Worm (Caenorhabditis elegans): ENCODE data around the gene magi-1.

magi-1 gene

DNA sequence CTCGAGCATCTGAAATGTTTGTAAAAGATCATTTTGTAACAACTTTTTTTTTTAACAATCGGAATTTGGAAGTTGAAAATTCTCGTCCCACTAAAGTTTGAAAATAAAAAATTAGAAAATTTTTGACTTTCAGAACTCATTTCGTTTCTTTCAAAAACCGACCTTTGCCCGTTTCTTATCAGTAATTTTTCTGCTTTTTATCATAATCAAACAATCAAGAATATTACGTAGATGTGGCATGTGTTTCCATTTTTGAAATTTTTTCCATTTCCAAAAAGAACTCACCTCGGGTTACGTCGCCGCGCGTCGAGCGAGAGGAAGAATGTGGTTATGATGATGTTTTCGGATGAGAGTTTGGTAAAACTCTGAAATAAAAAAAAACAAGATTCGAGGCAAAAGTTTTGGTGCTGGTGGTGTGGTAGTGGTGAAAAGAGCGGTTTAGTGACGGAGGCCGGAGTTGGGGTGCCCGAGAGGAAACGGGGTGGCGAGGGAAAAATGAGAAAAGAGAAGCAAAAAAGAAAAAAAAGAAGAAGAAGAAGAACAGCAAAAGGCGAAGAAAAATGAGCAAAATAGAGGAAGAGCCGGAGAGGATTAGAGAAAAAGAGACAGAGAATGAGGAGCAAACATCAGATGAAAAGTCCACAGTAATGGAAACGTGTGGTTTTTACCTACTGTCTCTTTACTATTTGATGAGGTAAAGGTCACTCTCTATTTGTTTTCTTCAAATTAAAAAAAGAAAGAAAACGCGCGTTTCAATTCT lies 46.0 kb downstream of the magi-1 start, which contains the start of gene T12A7.2:
TSS of gene T12A7.2 (minus strand) at position 412 of the 760 bp plus-strand sequence.
- TF ChIP-seq nfya-1 (tag; optimal IDR thresholded peaks at IDR 0.05; ENCODE audit: insufficient read depth), result peak; percentile 27
- TF ChIP-seq egl-27 (tag; optimal IDR thresholded peaks at IDR 0.05), result no peak
- peak; percentile 68 for TF ChIP-seq pha-4 (tag; optimal IDR thresholded peaks at IDR 0.05)
- TF ChIP-seq elt-3 (tag; optimal IDR thresholded peaks at IDR 0.05), result no peak
- no peak for TF ChIP-seq ztf-4 (tag; optimal IDR thresholded peaks at IDR 0.05)
- TF ChIP-seq egl-5 (tag; optimal IDR thresholded peaks at IDR 0.05), result no peak
- no peak for TF ChIP-seq ceh-28 (tag; optimal IDR thresholded peaks at IDR 0.05)
- TF ChIP-seq pqm-1 (tag; optimal IDR thresholded peaks at IDR 0.05), result peak; percentile 32
- no peak for TF ChIP-seq mdl-1 (tag; optimal IDR thresholded peaks at IDR 0.05)
- TF ChIP-seq daf-12 (tag; optimal IDR thresholded peaks at IDR 0.05), result no peak
- TF ChIP-seq elt-2 (tag; optimal IDR thresholded peaks at IDR 0.05), result peak; percentile 80
- TF ChIP-seq eor-1 (tag; optimal IDR thresholded peaks at IDR 0.05), result no peak
- no peak for TF ChIP-seq nhr-43 (tag; optimal IDR thresholded peaks at IDR 0.05; ENCODE audit: poor library complexity, severe bottlenecking)
- no peak for TF ChIP-seq unc-62 (GFP tag; optimal IDR thresholded peaks at IDR 0.05)
- TF ChIP-seq unc-39 (tag; optimal IDR thresholded peaks at IDR 0.05), result no peak

- TF ChIP-seq sea-2 (GFP tag; optimal IDR thresholded peaks at IDR 0.05) (peak; percentile 49), snpc-4 (tag; optimal IDR thresholded peaks at IDR 0.05) (peak; percentile 18), ztf-4 (tag; optimal IDR thresholded peaks at IDR 0.05) (no peak), pha-4 (tag; optimal IDR thresholded peaks at IDR 0.05) (no peak), ceh-28 (tag; optimal IDR thresholded peaks at IDR 0.05) (peak; percentile 82), egl-5 (tag; optimal IDR thresholded peaks at IDR 0.05) (peak; percentile 57), lin-15B (tag; optimal IDR thresholded peaks at IDR 0.05) (peak; percentile 40), nhr-11 (tag; optimal IDR thresholded peaks at IDR 0.05) (peak; percentile 4), hmg-11 (tag; optimal IDR thresholded peaks at IDR 0.05) (peak; percentile 57), daf-12 (tag; optimal IDR thresholded peaks at IDR 0.05) (no peak), nfya-1 (tag; optimal IDR thresholded peaks at IDR 0.05; ENCODE audit: insufficient read depth) (peak; percentile 57), ceh-16 (tag; optimal IDR thresholded peaks at IDR 0.05) (no peak), nhr-76 (tag; optimal IDR thresholded peaks at IDR 0.05) (no peak), lin-39 (tag; optimal IDR thresholded peaks at IDR 0.05) (peak; percentile 57), skn-1 (tag; optimal IDR thresholded peaks at IDR 0.05) (peak; percentile 38), fkh-10 (GFP tag; optimal IDR thresholded peaks at IDR 0.05) (peak; percentile 71), nhr-67 (tag; optimal IDR thresholded peaks at IDR 0.05) (no peak)
Measured at ce11 chrIV:11765507-11765906, 50.7 kb downstream of the magi-1 start.

DNA sequence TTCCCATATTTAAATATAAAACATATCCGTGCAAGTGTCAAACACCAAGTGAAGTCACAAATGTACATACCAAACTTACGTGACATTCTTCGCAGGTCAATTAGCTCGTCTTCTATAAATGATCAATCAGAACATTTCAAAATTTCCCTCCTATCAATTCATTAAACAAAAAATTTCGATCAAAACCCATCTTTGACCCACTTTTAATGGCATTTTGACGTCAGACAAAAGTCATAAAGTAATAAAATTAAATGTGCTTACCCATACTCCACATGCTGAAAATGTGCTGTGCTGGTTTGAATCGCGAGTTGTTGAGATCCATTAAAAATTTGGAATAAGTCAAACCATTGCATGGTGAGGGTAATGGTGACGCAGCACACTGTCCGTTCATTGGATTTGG lies 54.9 kb downstream of the magi-1 start:
- TF ChIP-seq elt-2 (tag; optimal IDR thresholded peaks at IDR 0.05), result peak; percentile 63
- peak; percentile 38 for TF ChIP-seq pqm-1 (tag; optimal IDR thresholded peaks at IDR 0.05)
- no peak for TF ChIP-seq nhr-28 (tag; optimal IDR thresholded peaks at IDR 0.05)

- TF ChIP-seq zag-1 (tag; optimal IDR thresholded peaks at IDR 0.05), result no peak
- no peak for TF ChIP-seq tbx-2 (tag; optimal IDR thresholded peaks at IDR 0.05)
- TF ChIP-seq ztf-11 (tag; optimal IDR thresholded peaks at IDR 0.05), result no peak
- TF ChIP-seq pqm-1 (tag; optimal IDR thresholded peaks at IDR 0.05), result peak; percentile 43
- TF ChIP-seq pha-4 (tag; optimal IDR thresholded peaks at IDR 0.05), result peak; percentile 7
- no peak for TF ChIP-seq ceh-16 (tag; optimal IDR thresholded peaks at IDR 0.05)
- peak; percentile 91 for TF ChIP-seq elt-2 (tag; optimal IDR thresholded peaks at IDR 0.05)
- TF ChIP-seq ceh-28 (tag; optimal IDR thresholded peaks at IDR 0.05), result no peak
Measured at ce11 chrIV:11771064-11771463, 56.2 kb downstream of the magi-1 start.

DNA sequence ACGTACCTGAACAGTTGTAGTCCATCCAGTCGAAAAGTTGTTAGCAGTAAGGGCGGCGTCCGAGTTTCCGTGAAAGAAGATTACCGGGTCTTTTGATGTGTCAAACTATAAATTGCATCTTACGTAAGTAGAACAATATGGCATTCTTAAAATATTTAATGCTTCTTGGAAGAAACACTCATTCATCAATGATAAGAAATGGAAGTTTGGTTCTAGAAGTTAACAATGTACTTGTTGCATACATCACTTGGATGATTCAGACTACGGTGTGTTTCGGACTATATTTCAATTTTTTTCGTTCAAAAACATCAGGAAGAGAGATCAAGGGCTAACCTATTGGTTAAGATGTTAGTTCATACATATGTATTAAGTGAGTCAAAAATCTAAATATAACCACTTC lies 57.3 kb downstream of the magi-1 start:
- no peak for TF ChIP-seq nhr-23 (tag; optimal IDR thresholded peaks at IDR 0.05)
- no peak for TF ChIP-seq nhr-11 (tag; optimal IDR thresholded peaks at IDR 0.05)
- no peak for TF ChIP-seq ztf-4 (tag; optimal IDR thresholded peaks at IDR 0.05)
- no peak for TF ChIP-seq nhr-76 (tag; optimal IDR thresholded peaks at IDR 0.05)
- no peak for TF ChIP-seq nhr-67 (tag; optimal IDR thresholded peaks at IDR 0.05)
- TF ChIP-seq nhr-12 (tag; optimal IDR thresholded peaks at IDR 0.05), result no peak
- TF ChIP-seq ZK546.5 (tag; optimal IDR thresholded peaks at IDR 0.05), result no peak
- no peak for TF ChIP-seq nhr-77 (tag; optimal IDR thresholded peaks at IDR 0.05)
- TF ChIP-seq lin-15B (tag; optimal IDR thresholded peaks at IDR 0.05), result no peak
- no peak for TF ChIP-seq egl-5 (tag; optimal IDR thresholded peaks at IDR 0.05)
- no peak for TF ChIP-seq pha-4 (tag; optimal IDR thresholded peaks at IDR 0.05)
- no peak for TF ChIP-seq nhr-28 (tag; optimal IDR thresholded peaks at IDR 0.05)
- no peak for TF ChIP-seq fos-1 (tag; optimal IDR thresholded peaks at IDR 0.05)
- TF ChIP-seq egl-27 (tag; optimal IDR thresholded peaks at IDR 0.05), result no peak
- no peak for TF ChIP-seq ceh-9 (tag; optimal IDR thresholded peaks at IDR 0.05)
- TF ChIP-seq ceh-16 (tag; optimal IDR thresholded peaks at IDR 0.05), result no peak
- no peak for TF ChIP-seq mml-1 (tag; optimal IDR thresholded peaks at IDR 0.05)

Measured in whole organism, L3 larva.